Fruit fly (Drosophila melanogaster): Measurements from ENCODE around the gene CG46306.

CG46306 gene

dm6 chrX:16874671-16875070, 39.4 kb upstream of the CG46306 start (continued):
- TF ChIP-seq amos (GFP tag; IDR thresholded peaks at IDR 0.05; ENCODE audit: partially characterized antibody) (no peak), cas (GFP tag; IDR thresholded peaks at IDR 0.05) (no peak), CG15479 (GFP tag; optimal IDR thresholded peaks at IDR 0.05) (no peak), CG32532 (GFP tag; IDR thresholded peaks at IDR 0.05) (no peak), jigr1 (GFP tag; IDR thresholded peaks at IDR 0.05) (no peak), mirr (GFP tag; optimal IDR thresholded peaks at IDR 0.05) (no peak), exex (tag; optimal IDR thresholded peaks at IDR 0.05) (no peak), CG10462 (GFP tag; optimal IDR thresholded peaks at IDR 0.05) (no peak), CG8290 (GFP tag; optimal IDR thresholded peaks at IDR 0.05) (no peak), CG8290 (tag; optimal IDR thresholded peaks at IDR 0.05) (peak in 1 of 2 experiments; percentile 3), CG17912 (GFP tag; optimal IDR thresholded peaks at IDR 0.05) (no peak), CG12155 (GFP tag; optimal IDR thresholded peaks at IDR 0.05) (no peak), pfk (GFP tag; optimal IDR thresholded peaks at IDR 0.05) (peak; percentile 92), zen (tag; optimal IDR thresholded peaks at IDR 0.05) (no peak), gem (tag; optimal IDR thresholded peaks at IDR 0.05) (no peak), CG4424 (GFP tag; optimal IDR thresholded peaks at IDR 0.05) (no peak), CG5180 (GFP tag; optimal IDR thresholded peaks at IDR 0.05) (no peak), Myb (GFP tag; optimal IDR thresholded peaks at IDR 0.05) (peak; percentile 33), Drgx (GFP tag; IDR thresholded peaks at IDR 0.05) (no peak), hkb (optimal IDR thresholded peaks at IDR 0.05) (no peak), hkb (GFP tag; IDR thresholded peaks at IDR 0.05) (no peak), CG1832 (GFP tag; optimal IDR thresholded peaks at IDR 0.05) (no peak), chinmo (GFP tag; IDR thresholded peaks at IDR 0.05; ENCODE audit: partially characterized antibody) (peak; percentile 82; the same call in 1 of the 4 replicates), CG1024 (GFP tag; IDR thresholded peaks at IDR 0.05) (no peak), so (GFP tag; IDR thresholded peaks at IDR 0.05) (no peak), CG15011 (GFP tag; optimal IDR thresholded peaks at IDR 0.05) (no peak), wdn (GFP tag; IDR thresholded peaks at IDR 0.05) (no peak), dmrt99B (tag; optimal IDR thresholded peaks at IDR 0.05) (no peak), ewg (GFP tag; optimal IDR thresholded peaks at IDR 0.05) (no peak), Jarid2 (GFP tag; optimal IDR thresholded peaks at IDR 0.05) (peak; percentile 43), CG15514 (GFP tag; optimal IDR thresholded peaks at IDR 0.05) (no peak), CG11456 (GFP tag; IDR thresholded peaks at IDR 0.05) (0 out of 3 replicates have a peak, but pooled peaks have one; percentile 38), Deaf1 (tag; optimal IDR thresholded peaks at IDR 0.05) (peak; percentile 24)

- TF ChIP-seq odd (GFP tag; optimal IDR thresholded peaks at IDR 0.05) (no peak), Hr51 (GFP tag; optimal IDR thresholded peaks at IDR 0.05) (peak in 1 of 2 experiments; percentile 17), dmrt99B (tag; optimal IDR thresholded peaks at IDR 0.05) (peak; percentile 43), maf-S (GFP tag; optimal IDR thresholded peaks at IDR 0.05) (no peak), CG11504 (tag; optimal IDR thresholded peaks at IDR 0.05) (peak; percentile 52), crol (GFP tag; IDR thresholded peaks at IDR 0.05) (no peak), CG18262 (tag; optimal IDR thresholded peaks at IDR 0.05) (peak; percentile 44), Nf-YB (GFP tag; optimal IDR thresholded peaks at IDR 0.05) (no peak), CG10979 (tag; optimal IDR thresholded peaks at IDR 0.05) (peak; percentile 38), nmo (GFP tag; optimal IDR thresholded peaks at IDR 0.05) (peak; percentile 39), Blimp-1 (GFP tag; optimal IDR thresholded peaks at IDR 0.05) (peak; percentile 36), CG1529 (GFP tag; optimal IDR thresholded peaks at IDR 0.05) (peak; percentile 10), unpg (GFP tag; optimal IDR thresholded peaks at IDR 0.05) (peak; percentile 6), klu (GFP tag; IDR thresholded peaks at IDR 0.05) (no peak), lola (GFP tag; optimal IDR thresholded peaks at IDR 0.05) (peak in 1 of 3 experiments; percentile 6), CG10462 (GFP tag; optimal IDR thresholded peaks at IDR 0.05) (no peak), D19A (tag; optimal IDR thresholded peaks at IDR 0.05) (no peak), CG15269 (tag; optimal IDR thresholded peaks at IDR 0.05) (peak; percentile 3), Drgx (GFP tag; IDR thresholded peaks at IDR 0.05) (peak; percentile 53; the same call in 1 of the 2 replicates), CG12391 (tag; optimal IDR thresholded peaks at IDR 0.05) (peak; percentile 37), CG31441 (GFP tag; IDR thresholded peaks at IDR 0.05) (peak; percentile 46; the same call in 1 of the 2 replicates)
Observed at dm6 chrX:16873053-16873452, 37.7 kb upstream of the CG46306 start.

All from whole organism, embryonic.